Worm (Caenorhabditis elegans): ENCODE results near the gene hex-1.
A peak's percentile ranks its signal among the peaks of the same experiment; 100 is the strongest.

Gene hex-1

DNA sequence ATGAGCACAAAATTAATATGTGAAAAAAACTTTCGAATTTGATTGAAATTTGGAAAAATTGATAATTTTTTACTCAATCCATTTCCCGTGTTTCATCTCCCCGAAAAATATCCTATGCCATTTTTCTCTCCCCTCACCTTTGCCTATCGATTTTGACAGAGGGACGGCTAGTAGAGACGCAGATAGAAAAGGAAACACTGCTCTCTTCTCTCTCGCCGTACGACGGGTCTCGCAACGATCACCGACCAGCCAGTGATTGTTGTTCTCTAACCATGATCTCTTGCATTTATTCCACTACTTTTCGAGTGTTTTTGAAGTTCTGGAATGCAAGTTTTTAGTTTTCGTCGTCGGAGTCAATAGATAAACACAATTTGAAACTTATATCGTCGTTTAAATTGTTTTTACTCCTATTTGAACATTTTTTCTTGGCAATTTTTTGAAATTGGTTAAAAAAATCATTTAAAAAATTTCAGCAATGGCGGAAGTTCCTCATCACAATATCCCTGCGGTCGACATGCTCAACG lies 16.6 kb downstream of the hex-1 start, which contains the start of gene vha-15:
Gene vha-15, plus strand, starts transcription at position 474 of the 524 bp plus-strand sequence.
- TF ChIP-seq mab-9 (GFP tag; IDR thresholded peaks at IDR 0.05) (no peak), ceh-82 (tag; optimal IDR thresholded peaks at IDR 0.05) (peak; percentile 61 to 90 (median 82)), grh-1 (GFP tag; IDR thresholded peaks at IDR 0.05) (peak; percentile 50; the same call in 1 of the 2 replicates), snu-23 (GFP tag; optimal IDR thresholded peaks at IDR 0.05) (peak; percentile 92), egl-13 (tag; optimal IDR thresholded peaks at IDR 0.05) (no peak), C16A3.4 (tag; optimal IDR thresholded peaks at IDR 0.05) (peak; percentile 67), fos-1 (tag; optimal IDR thresholded peaks at IDR 0.05) (peak; percentile 77), lin-15B (tag; optimal IDR thresholded peaks at IDR 0.05) (peak; percentile 50), nhr-77 (tag; optimal IDR thresholded peaks at IDR 0.05) (peak; percentile 81), unc-86 (tag; optimal IDR thresholded peaks at IDR 0.05) (peak; percentile 72), nhr-19 (GFP tag; conservative IDR thresholded peaks at IDR 0.05) (peak; percentile 61), hpl-2 (GFP tag; optimal IDR thresholded peaks at IDR 0.05) (peak; percentile 46), nhr-85 (tag) (peak; percentile 89), jun-1 (tag; optimal IDR thresholded peaks at IDR 0.05) (peak; percentile 69), nhr-47 (tag; optimal IDR thresholded peaks at IDR 0.05) (peak; percentile 81), nhr-71 (tag; optimal IDR thresholded peaks at IDR 0.05) (peak; percentile 89), blmp-1 (tag; optimal IDR thresholded peaks at IDR 0.05) (peak; percentile 75), fkh-8 (tag; optimal IDR thresholded peaks at IDR 0.05) (peak; percentile 76), lir-3 (tag; optimal IDR thresholded peaks at IDR 0.05; ENCODE audit: poor library complexity) (peak; percentile 28), nhr-28 (tag; optimal IDR thresholded peaks at IDR 0.05) (no peak), tlp-1 (tag; optimal IDR thresholded peaks at IDR 0.05) (no peak), unc-98 (GFP tag; IDR thresholded peaks at IDR 0.05) (no peak), lin-13 (GFP tag; optimal IDR thresholded peaks at IDR 0.05) (peak; percentile 61), dsc-1 (tag; optimal IDR thresholded peaks at IDR 0.05) (peak; percentile 63), unc-62 (GFP tag; optimal IDR thresholded peaks at IDR 0.05) (no peak), elt-2 (tag; optimal IDR thresholded peaks at IDR 0.05) (peak; percentile 16), nhr-20 (tag; optimal IDR thresholded peaks at IDR 0.05) (peak; percentile 84), nhr-237 (tag; optimal IDR thresholded peaks at IDR 0.05) (peak; percentile 44), rnt-1 (tag; optimal IDR thresholded peaks at IDR 0.05) (peak; percentile 84), pag-3 (tag; optimal IDR thresholded peaks at IDR 0.05; ENCODE audit: borderline replicate concordance, insufficient read depth) (no peak), F16B12.6 (tag; optimal IDR thresholded peaks at IDR 0.05) (peak; percentile 51), skn-1 (tag; optimal IDR thresholded peaks at IDR 0.05) (peak; percentile 97), mef-2 (tag; optimal IDR thresholded peaks at IDR 0.05) (no peak), fkh-4 (tag; optimal IDR thresholded peaks at IDR 0.05; ENCODE audit: borderline replicate concordance) (no peak), lsy-2 (tag; optimal IDR thresholded peaks at IDR 0.05) (peak; percentile 89 to 95), sox-4 (tag; optimal IDR thresholded peaks at IDR 0.05) (no peak), mep-1 (tag; optimal IDR thresholded peaks at IDR 0.05) (peak; percentile 89), pqm-1 (tag; optimal IDR thresholded peaks at IDR 0.05) (no peak), irx-1 (tag; optimal IDR thresholded peaks at IDR 0.05) (peak; percentile 41), isw-1 (GFP tag; IDR thresholded peaks at IDR 0.05) (peak; percentile 60), elt-3 (tag; optimal IDR thresholded peaks at IDR 0.05) (peak in 2 of 6 experiments; percentile 36 to 60), nhr-90 (tag; optimal IDR thresholded peaks at IDR 0.05; ENCODE audit: poor library complexity) (peak; percentile 68), lin-35 (GFP tag; optimal IDR thresholded peaks at IDR 0.05) (peak; percentile 68 to 87), efl-1 (optimal IDR thresholded peaks at IDR 0.05) (peak; percentile 72 to 87), efl-1 (GFP tag; optimal IDR thresholded peaks at IDR 0.05 in 1 of 2) (peak; percentile 49 to 92), ztf-4 (tag; optimal IDR thresholded peaks at IDR 0.05) (peak; percentile 47), swsn-7 (tag; optimal IDR thresholded peaks at IDR 0.05) (peak; percentile 83), lin-14 (GFP tag; optimal IDR thresholded peaks at IDR 0.05) (peak; percentile 91), dpl-1 (GFP tag; optimal IDR thresholded peaks at IDR 0.05) (peak; percentile 44 to 57 (median 45)), xbp-1 (tag; optimal IDR thresholded peaks at IDR 0.05) (peak; percentile 75), fkh-10 (GFP tag; optimal IDR thresholded peaks at IDR 0.05) (peak; percentile 69), nhr-11 (tag; optimal IDR thresholded peaks at IDR 0.05) (peak; percentile 72), tbx-2 (tag; optimal IDR thresholded peaks at IDR 0.05) (peak; percentile 83)
